Worm (Caenorhabditis elegans) whole organism, young adult: Measurements from ENCODE around the gene C28H8.8.

ENCODE experiments used
- B0019.2 ChIP-seq: fragments of 200-800 bp; sonication (Bioruptor generic); conservative IDR thresholded peaks from 2 replicates; pipeline ENCODE4 v1.3.6; 2022; ENCODE audit warnings: missing genetic modification reagents, missing genetic modification characterization, missing compliant biosample characterization
- attf-5 ChIP-seq: fragments of 200-800 bp; sonication (Bioruptor generic); optimal IDR thresholded peaks from 2 replicates; lab custom pipeline; 2018; ENCODE audit warnings: mild to moderate bottlenecking, missing genetic modification characterization, missing compliant biosample characterization
- cebp-2 ChIP-seq: fragments of 200-800 bp; sonication (Bioruptor generic); IDR thresholded peaks from 2 replicates; pipeline ENCODE4 v1.3.6; 2022; ENCODE audit warnings: missing genetic modification characterization, missing compliant biosample characterization
- fkh-3 ChIP-seq: sonication (generic microtip); optimal IDR thresholded peaks from 2 replicates; lab custom pipeline; 2016; ENCODE audit warnings: mild to moderate bottlenecking, missing genetic modification characterization, missing compliant biosample characterization
- hlh-26 ChIP-seq: fragments of 200-800 bp; sonication (Bioruptor generic); conservative IDR thresholded peaks from 2 replicates; pipeline ENCODE4 v1.3.6; 2022; ENCODE audit warnings: missing genetic modification reagents, missing genetic modification characterization, missing compliant biosample characterization
- hrde-1 ChIP-seq: sonication (generic microtip); optimal IDR thresholded peaks from 2 replicates; lab custom pipeline; 2016; ENCODE audit warnings: missing genetic modification characterization, mild to moderate bottlenecking, missing compliant biosample characterization, moderate library complexity, missing genotype, missing genetic modification reagents, borderline replicate concordance
- lin-35 ChIP-seq, 3 experiments: fragments of 150-350 bp in 2 of 3; sonication (generic microtip) in 1 of 3; optimal IDR thresholded peaks; 2 replicates each; lab custom pipeline; 2014 to 2018; ENCODE audit warnings: missing biosample characterization in 3 of 3, missing genetic modification characterization in 3 of 3, missing genetic modification reagents in 3 of 3
- lin-54 ChIP-seq: fragments of 200-800 bp; sonication (Bioruptor generic); optimal IDR thresholded peaks from 2 replicates; lab custom pipeline; 2018; ENCODE audit warnings: mild to moderate bottlenecking, missing genetic modification characterization, missing compliant biosample characterization
- lsy-27 ChIP-seq: sonication (generic microtip); optimal IDR thresholded peaks from 2 replicates; lab custom pipeline; 2017; ENCODE audit warnings: missing genetic modification characterization, mild to moderate bottlenecking, missing compliant biosample characterization, antibody characterized with exemption, missing genotype, borderline replicate concordance; ENCODE audit not compliant: insufficient read depth
- nfya-2 ChIP-seq: fragments of 200-800 bp; sonication (Bioruptor generic); IDR thresholded peaks from 2 replicates; pipeline ENCODE4 v1.3.6; 2022; ENCODE audit warnings: missing genetic modification reagents, missing genetic modification characterization, missing compliant biosample characterization
- nhr-80 ChIP-seq: sonication (generic microtip); optimal IDR thresholded peaks from 2 replicates; lab custom pipeline; 2016; ENCODE audit warnings: missing genetic modification characterization, missing compliant biosample characterization
- snpc-4 ChIP-seq, 5 experiments: fragments of 150-350 bp in 1 of 5; sonication (generic microtip) in 4 of 5; optimal IDR thresholded peaks; 2 replicates each; lab custom pipeline; 2014 to 2018; ENCODE audit warnings: missing genetic modification characterization in 5 of 5, missing biosample characterization in 3 of 5, antibody characterized with exemption in 2 of 5, mild to moderate bottlenecking in 2 of 5, missing compliant biosample characterization in 2 of 5, missing genotype in 2 of 5, moderate library complexity in 2 of 5, missing genetic modification reagents in 1 of 5
- somi-1 ChIP-seq: fragments of 200-800 bp; sonication (Bioruptor generic); optimal IDR thresholded peaks from 2 replicates; lab custom pipeline; 2018; ENCODE audit warnings: mild to moderate bottlenecking, missing genetic modification characterization, missing compliant biosample characterization

Gene C28H8.8

DNA sequence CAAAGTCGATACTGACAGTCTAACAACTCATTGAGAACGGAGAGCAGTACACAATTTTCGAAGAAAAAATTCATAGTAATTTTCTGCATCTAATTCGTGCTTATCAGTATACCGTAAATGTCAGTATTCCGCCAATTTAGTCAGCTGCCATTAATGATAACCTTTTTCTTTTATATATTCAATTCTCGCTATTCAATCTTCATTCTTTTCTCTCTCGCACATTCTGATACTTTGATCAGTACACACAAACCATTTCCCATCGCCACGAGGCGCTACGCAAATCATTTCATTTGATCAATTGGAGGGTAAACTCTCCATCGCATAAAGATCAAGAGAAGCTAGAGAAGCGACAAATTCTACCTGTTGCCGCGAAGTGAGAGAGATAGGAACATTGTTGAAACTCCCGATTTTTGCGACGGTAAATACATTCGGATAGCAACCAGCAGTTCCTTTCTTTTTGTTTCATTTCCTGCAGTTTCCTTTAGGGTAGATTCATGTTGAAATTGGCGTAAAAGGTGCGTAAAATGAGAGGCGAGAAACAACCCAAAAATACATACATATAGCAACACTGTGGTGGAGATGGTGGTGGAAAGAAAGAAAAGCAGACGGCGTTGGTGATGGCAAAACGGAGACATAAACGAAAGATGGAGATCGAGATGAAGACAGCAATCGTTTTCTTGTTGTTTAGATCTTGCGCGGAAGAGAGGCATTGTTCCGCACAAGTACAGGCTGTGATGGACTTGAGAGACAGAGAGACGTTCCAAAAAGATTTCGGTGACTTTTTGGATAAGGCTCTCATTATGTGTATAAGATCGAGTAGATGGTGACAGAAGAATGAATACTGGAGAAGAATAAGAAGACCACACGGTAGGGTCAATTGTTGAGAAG, 50.2 kb downstream of the C28H8.8 start (continued):
- TF ChIP-seq nhr-80 (tag; lab: Kevin White, UChicago) (peak; percentile 97), lin-54 (GFP tag; lab: Kevin White, UChicago) (peak; percentile 9), B0019.2 (GFP tag; lab: Robert Waterston, UW) (no peak), hrde-1 (tag; lab: Kevin White, UChicago) (no peak), somi-1 (GFP tag; lab: Kevin White, UChicago) (no peak), nfya-2 (GFP tag; lab: Robert Waterston, UW) (no peak), cebp-2 (GFP tag; lab: Robert Waterston, UW) (no peak), attf-5 (GFP tag; lab: Kevin White, UChicago) (peak; percentile 3), snpc-4 (GFP tag; optimal IDR thresholded peaks at IDR 0.05; lab: Kevin White, UChicago) (no peak), snpc-4 (tag; optimal IDR thresholded peaks at IDR 0.05; lab: Kevin White, UChicago) (peak in 1 of 4 experiments; percentile 33), fkh-3 (no peak), lin-35 (GFP tag; optimal IDR thresholded peaks at IDR 0.05; lab: Kevin White, UChicago) (no peak), lsy-27 (tag; lab: Kevin White, UChicago) (no peak), hlh-26 (GFP tag; lab: Robert Waterston, UW) (no peak)
